Worm (Caenorhabditis elegans): ENCODE data around the gene chhy-1.

DNA sequence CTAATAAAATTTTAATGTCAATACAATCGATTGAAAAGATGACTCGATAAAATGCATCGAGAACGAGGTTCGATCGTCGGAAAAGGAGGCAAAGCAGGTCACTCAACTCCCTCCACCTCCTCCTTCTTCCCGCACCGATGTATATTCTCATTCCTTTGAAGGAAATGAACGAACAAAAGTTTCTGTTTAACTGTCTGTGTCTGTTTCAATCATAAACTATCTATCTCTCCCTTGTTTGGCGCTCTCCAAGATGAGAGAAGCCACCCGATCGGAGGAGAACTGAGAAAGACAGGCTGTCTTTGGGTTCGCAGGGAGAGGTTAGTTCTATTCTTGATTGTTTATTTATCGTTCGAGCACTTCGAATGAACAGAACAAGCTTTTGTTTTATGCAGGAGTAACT is 23.7 kb upstream of the chhy-1 start, which contains the start of gene D2085.7:
- TF ChIP-seq nhr-76 (tag; optimal IDR thresholded peaks at IDR 0.05) (no peak), elt-1 (tag; optimal IDR thresholded peaks at IDR 0.05; ENCODE audit: borderline replicate concordance, insufficient read depth) (no peak), unc-62 (GFP tag; optimal IDR thresholded peaks at IDR 0.05) (no peak)
